Worm (Caenorhabditis elegans) whole organism, young adult: ENCODE results near the gene sel-10.

Source experiments
- F52B5.7 ChIP-seq: sonication (generic microtip); optimal IDR thresholded peaks from 2 replicates; lab custom pipeline; 2016; ENCODE audit warnings: mild to moderate bottlenecking, missing genetic modification characterization, missing compliant biosample characterization
- K12H6.12 ChIP-seq: fragments of 200-800 bp; sonication (Bioruptor generic); optimal IDR thresholded peaks from 2 replicates; lab custom pipeline; 2018; ENCODE audit warnings: mild to moderate bottlenecking, missing genetic modification characterization, missing compliant biosample characterization
- Y56A3A.18 ChIP-seq: fragments of 200-800 bp; sonication (Bioruptor generic); IDR thresholded peaks from 2 replicates; pipeline ENCODE4 v1.3.6; 2022; ENCODE audit warnings: missing genetic modification reagents, missing genetic modification characterization, missing compliant biosample characterization
- Y95B8A.8 ChIP-seq: fragments of 200-800 bp; sonication (Bioruptor generic); IDR thresholded peaks from 2 replicates; pipeline ENCODE4 v1.3.6; 2022; ENCODE audit warnings: missing genetic modification reagents, missing genetic modification characterization, missing compliant biosample characterization
- akir-1 ChIP-seq: fragments of 200-800 bp; sonication (Bioruptor generic); optimal IDR thresholded peaks from 2 replicates; lab custom pipeline; 2018; ENCODE audit warnings: mild to moderate bottlenecking, missing genetic modification characterization, moderate library complexity, missing compliant biosample characterization
- ama-1 ChIP-seq, 3 experiments: fragments of 150-350 bp in 1 of 3; sonication (generic microtip) in 2 of 3; optimal IDR thresholded peaks; 2 replicates each; lab custom pipeline; 2014 to 2018; ENCODE audit warnings: missing biosample characterization in 2 of 3, missing genetic modification characterization in 2 of 3, missing genetic modification reagents in 2 of 3
- attf-5 ChIP-seq: fragments of 200-800 bp; sonication (Bioruptor generic); optimal IDR thresholded peaks from 2 replicates; lab custom pipeline; 2018; ENCODE audit warnings: mild to moderate bottlenecking, missing genetic modification characterization, missing compliant biosample characterization
- attf-6 ChIP-seq: fragments of 200-800 bp; sonication (Bioruptor generic); IDR thresholded peaks from 2 replicates; pipeline ENCODE4 v1.3.6; 2022; ENCODE audit warnings: missing genetic modification reagents, missing genetic modification characterization, missing compliant biosample characterization
- ceh-27 ChIP-seq: fragments of 200-800 bp; sonication (Bioruptor generic); optimal IDR thresholded peaks from 2 replicates; lab custom pipeline; 2018; ENCODE audit warnings: mild to moderate bottlenecking, missing genetic modification characterization, moderate library complexity, missing compliant biosample characterization
- ceh-40 ChIP-seq: fragments of 200-800 bp; sonication (Bioruptor generic); IDR thresholded peaks from 2 replicates; pipeline ENCODE4 v1.3.6; 2022; ENCODE audit warnings: missing genetic modification characterization, missing compliant biosample characterization
- chd-7 ChIP-seq: sonication (generic microtip); optimal IDR thresholded peaks from 2 replicates; lab custom pipeline; 2016; ENCODE audit warnings: mild to moderate bottlenecking, missing genetic modification characterization, moderate library complexity, missing compliant biosample characterization
- efl-1 ChIP-seq: fragments of 150-350 bp; optimal IDR thresholded peaks from 2 replicates; lab custom pipeline; 2014; ENCODE audit warnings: missing biosample characterization, missing genetic modification reagents, missing genetic modification characterization
- egl-44 ChIP-seq: fragments of 200-800 bp; sonication (Bioruptor generic); IDR thresholded peaks from 2 replicates; pipeline ENCODE4 v1.3.6; 2022; ENCODE audit warnings: missing genetic modification reagents, missing genetic modification characterization, missing compliant biosample characterization
- ekl-4 ChIP-seq: fragments of 200-800 bp; sonication (Bioruptor generic); IDR thresholded peaks from 2 replicates; pipeline ENCODE4 v1.3.6; 2022; ENCODE audit warnings: missing genetic modification reagents, missing genetic modification characterization, missing compliant biosample characterization
- fkh-3 ChIP-seq: sonication (generic microtip); optimal IDR thresholded peaks from 2 replicates; lab custom pipeline; 2016; ENCODE audit warnings: mild to moderate bottlenecking, missing genetic modification characterization, missing compliant biosample characterization
- gei-17 ChIP-seq: fragments of 200-800 bp; sonication (Bioruptor generic); optimal IDR thresholded peaks from 2 replicates; lab custom pipeline; 2018; ENCODE audit warnings: mild to moderate bottlenecking, missing genetic modification characterization, missing compliant biosample characterization
- hmg-1.2 ChIP-seq: fragments of 200-800 bp; sonication (Bioruptor generic); IDR thresholded peaks from 2 replicates; pipeline ENCODE4 v1.3.6; 2022; ENCODE audit warnings: missing genetic modification reagents, missing genetic modification characterization, missing compliant biosample characterization
- hrde-1 ChIP-seq: sonication (generic microtip); optimal IDR thresholded peaks from 2 replicates; lab custom pipeline; 2016; ENCODE audit warnings: missing genetic modification characterization, mild to moderate bottlenecking, missing compliant biosample characterization, moderate library complexity, missing genotype, missing genetic modification reagents, borderline replicate concordance
- lin-35 ChIP-seq, 3 experiments: fragments of 150-350 bp in 2 of 3; sonication (generic microtip) in 1 of 3; optimal IDR thresholded peaks; 2 replicates each; lab custom pipeline; 2014 to 2018; ENCODE audit warnings: missing biosample characterization in 3 of 3, missing genetic modification characterization in 3 of 3, missing genetic modification reagents in 3 of 3
- lir-1 ChIP-seq: fragments of 200-800 bp; sonication (Bioruptor generic); conservative IDR thresholded peaks from 2 replicates; pipeline ENCODE4 v1.3.6; 2022; ENCODE audit warnings: missing genetic modification reagents, missing genetic modification characterization, missing compliant biosample characterization
- madf-6 ChIP-seq: fragments of 200-800 bp; sonication (Bioruptor generic); IDR thresholded peaks from 2 replicates; pipeline ENCODE4 v1.3.6; 2022; ENCODE audit warnings: missing genetic modification reagents, missing genetic modification characterization, missing compliant biosample characterization
- madf-8 ChIP-seq: fragments of 200-800 bp; sonication (Bioruptor generic); conservative IDR thresholded peaks from 2 replicates; pipeline ENCODE4 v1.3.6; 2022; ENCODE audit warnings: missing genetic modification reagents, missing genetic modification characterization, missing compliant biosample characterization
- nfya-2 ChIP-seq: fragments of 200-800 bp; sonication (Bioruptor generic); IDR thresholded peaks from 2 replicates; pipeline ENCODE4 v1.3.6; 2022; ENCODE audit warnings: missing genetic modification reagents, missing genetic modification characterization, missing compliant biosample characterization
- nhr-179 ChIP-seq: sonication (generic microtip); optimal IDR thresholded peaks from 2 replicates; lab custom pipeline; 2016; ENCODE audit warnings: mild to moderate bottlenecking, missing genetic modification characterization, missing compliant biosample characterization
- nhr-27 ChIP-seq: fragments of 200-800 bp; sonication (Bioruptor generic); optimal IDR thresholded peaks from 2 replicates; lab custom pipeline; 2018; ENCODE audit warnings: mild to moderate bottlenecking, missing genetic modification characterization, moderate library complexity, missing compliant biosample characterization
- nhr-80 ChIP-seq: sonication (generic microtip); optimal IDR thresholded peaks from 2 replicates; lab custom pipeline; 2016; ENCODE audit warnings: missing genetic modification characterization, missing compliant biosample characterization
- nhr-90 ChIP-seq: sonication (generic microtip); optimal IDR thresholded peaks from 2 replicates; lab custom pipeline; 2016; ENCODE audit warnings: missing genotype, mild to moderate bottlenecking, missing genetic modification characterization, missing compliant biosample characterization
- rcor-1 ChIP-seq: fragments of 200-800 bp; sonication (Bioruptor generic); IDR thresholded peaks from 2 replicates; pipeline ENCODE4 v1.3.6; 2022; ENCODE audit warnings: missing genetic modification reagents, missing genetic modification characterization, missing compliant biosample characterization
- sea-2 ChIP-seq: fragments of 200-800 bp; sonication (Bioruptor generic); IDR thresholded peaks from 2 replicates; pipeline ENCODE4 v1.3.6; 2022; ENCODE audit warnings: missing genetic modification characterization, missing compliant biosample characterization
- snpc-1.1 ChIP-seq: sonication (generic microtip); optimal IDR thresholded peaks from 2 replicates; lab custom pipeline; 2017; ENCODE audit warnings: missing genetic modification characterization, mild to moderate bottlenecking, missing compliant biosample characterization, antibody characterized with exemption, moderate library complexity, missing genotype, missing genetic modification reagents; ENCODE audit not compliant: insufficient read depth
- snpc-3.4 ChIP-seq: sonication (generic microtip); optimal IDR thresholded peaks from 2 replicates; lab custom pipeline; 2017; ENCODE audit warnings: missing genetic modification characterization, mild to moderate bottlenecking, missing compliant biosample characterization, antibody characterized with exemption, moderate library complexity, missing genotype, missing genetic modification reagents
- sptf-2 ChIP-seq: fragments of 200-800 bp; sonication (Bioruptor generic); optimal IDR thresholded peaks from 2 replicates; lab custom pipeline; 2018; ENCODE audit warnings: mild to moderate bottlenecking, missing genetic modification characterization, missing compliant biosample characterization
- tbx-9 ChIP-seq: sonication (generic microtip); optimal IDR thresholded peaks from 2 replicates; lab custom pipeline; 2016; ENCODE audit warnings: borderline replicate concordance, missing genetic modification characterization, inconsistent platforms, missing compliant biosample characterization
- xnd-1 ChIP-seq: sonication (generic microtip); optimal IDR thresholded peaks from 2 replicates; lab custom pipeline; 2016; ENCODE audit warnings: missing genotype, missing genetic modification reagents, missing genetic modification characterization, missing compliant biosample characterization
- zfh-2 ChIP-seq: fragments of 200-800 bp; sonication (Bioruptor generic); conservative IDR thresholded peaks from 2 replicates; pipeline ENCODE4 v1.3.6; 2022; ENCODE audit warnings: missing genetic modification reagents, missing genetic modification characterization, missing compliant biosample characterization
- ztf-18 ChIP-seq: sonication (generic microtip); optimal IDR thresholded peaks from 2 replicates; lab custom pipeline; 2016; ENCODE audit warnings: missing genotype, mild to moderate bottlenecking, missing genetic modification characterization, missing compliant biosample characterization
- ztf-26 ChIP-seq: sonication (generic microtip); optimal IDR thresholded peaks from 2 replicates; lab custom pipeline; 2017; ENCODE audit warnings: missing genetic modification characterization, missing compliant biosample characterization
- ztf-6 ChIP-seq: fragments of 200-800 bp; sonication (Bioruptor generic); IDR thresholded peaks from 2 replicates; pipeline ENCODE4 v1.3.6; 2022; ENCODE audit warnings: missing genetic modification reagents, missing genetic modification characterization, missing compliant biosample characterization

sel-10 gene

ce11 chrV:13807232-13807631 lies 11.9 kb upstream of the sel-10 start, which contains the start of gene swan-1:
swan-1 (minus strand) TSS chrV:13807237.
- TF ChIP-seq ekl-4 (GFP tag; lab: Robert Waterston, UW) (0 out of 2 replicates have a peak, but pooled peaks have one; percentile 29), xnd-1 (tag; lab: Kevin White, UChicago) (no peak), sptf-2 (GFP tag; lab: Kevin White, UChicago) (no peak), egl-44 (GFP tag; lab: Robert Waterston, UW) (no peak), tbx-9 (tag; lab: Kevin White, UChicago) (no peak), madf-8 (GFP tag; lab: Robert Waterston, UW) (no peak)

DNA sequence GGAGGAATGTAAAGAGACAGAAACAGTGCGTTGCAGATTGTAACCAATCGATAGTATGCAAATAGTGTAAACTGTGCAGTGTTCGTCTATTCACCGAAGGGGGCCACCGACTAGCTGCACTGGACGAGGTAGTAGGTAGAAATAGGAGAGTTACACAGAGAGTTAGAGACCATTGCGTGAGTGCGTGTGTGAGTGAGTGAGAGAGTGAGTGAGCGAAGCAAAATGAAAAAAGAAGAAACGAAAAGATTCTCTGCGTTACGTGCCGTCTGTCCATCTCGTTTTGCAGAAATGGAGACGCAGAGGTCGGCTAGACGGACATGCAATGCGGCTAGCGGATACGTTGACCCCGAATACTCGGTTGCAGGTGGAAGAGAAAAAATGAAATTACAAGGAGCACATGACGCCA lies 10.7 kb upstream of the sel-10 start:
- peak; percentile 78 for TF ChIP-seq K12H6.12 (tag; lab: Kevin White, UChicago)
- no peak for TF ChIP-seq fkh-3 (tag; lab: Kevin White, UChicago)
- TF ChIP-seq ama-1 (optimal IDR thresholded peaks at IDR 0.05; lab: Kevin White, UChicago) = no peak
- no peak for TF ChIP-seq ama-1 (GFP tag; optimal IDR thresholded peaks at IDR 0.05; lab: Kevin White, UChicago)
- no peak for TF ChIP-seq snpc-1.1 (tag; lab: Kevin White, UChicago)
- TF ChIP-seq ztf-18 (tag; lab: Kevin White, UChicago) = peak; percentile 60
- TF ChIP-seq akir-1 (GFP tag; lab: Kevin White, UChicago) = no peak
- no peak for TF ChIP-seq snpc-3.4 (tag; lab: Kevin White, UChicago)
- no peak for TF ChIP-seq zfh-2 (GFP tag; lab: Robert Waterston, UW)
- TF ChIP-seq hmg-1.2 (GFP tag; lab: Robert Waterston, UW) = peak; percentile 74; the same call in 1 of the 2 replicates
- TF ChIP-seq ceh-40 (GFP tag; lab: Robert Waterston, UW) = no peak
- peak; percentile 22 for TF ChIP-seq gei-17 (GFP tag; lab: Kevin White, UChicago)
- peak; percentile 27 for TF ChIP-seq ceh-27 (GFP tag; lab: Kevin White, UChicago)
- TF ChIP-seq Y56A3A.18 (GFP tag; lab: Robert Waterston, UW) = 0 out of 2 replicates have a peak, but pooled peaks have one; percentile 44
- TF ChIP-seq nhr-80 = peak; percentile 67
- TF ChIP-seq F52B5.7 = no peak
- TF ChIP-seq lin-35 (GFP tag; optimal IDR thresholded peaks at IDR 0.05; lab: Kevin White, UChicago) = peak in 1 of 3 experiments; percentile 28
- peak; percentile 77 for TF ChIP-seq attf-5 (GFP tag; lab: Kevin White, UChicago)
- peak; percentile 57; the same call in 1 of the 2 replicates for TF ChIP-seq rcor-1
- TF ChIP-seq lir-1 (GFP tag; lab: Robert Waterston, UW) = 0 out of 2 replicates have a peak, but pooled peaks have one; percentile 49
- TF ChIP-seq chd-7 (tag; lab: Kevin White, UChicago) = peak; percentile 31

DNA sequence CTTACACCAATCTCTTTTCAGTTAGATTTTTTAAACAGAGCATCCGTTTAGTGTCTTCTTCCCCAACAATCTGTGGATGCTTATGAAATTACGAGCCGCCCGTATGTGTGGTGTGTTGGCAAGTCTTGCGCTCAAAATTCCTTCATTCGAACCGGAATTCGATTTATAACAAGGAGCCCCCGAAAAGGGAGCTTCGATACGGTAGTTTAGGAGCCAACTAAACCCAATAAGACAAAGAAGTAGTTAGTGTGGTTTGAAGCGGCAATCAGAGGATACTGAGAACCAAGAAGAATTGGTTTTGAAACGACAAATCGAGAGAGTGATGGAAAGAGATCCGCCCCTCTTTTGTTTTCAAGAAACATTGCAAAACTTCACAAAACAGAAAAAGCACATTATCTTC lies 6.8 kb upstream of the sel-10 start:
- TF ChIP-seq sea-2 (GFP tag; lab: Robert Waterston, UW) = no peak
- TF ChIP-seq madf-6 = no peak
- TF ChIP-seq zfh-2 (GFP tag; lab: Robert Waterston, UW) = no peak
- no peak for TF ChIP-seq nhr-179
- no peak for TF ChIP-seq hrde-1 (tag; lab: Kevin White, UChicago)
- no peak for TF ChIP-seq efl-1 (GFP tag; lab: Kevin White, UChicago)
- TF ChIP-seq ztf-6 (GFP tag; lab: Robert Waterston, UW) = no peak
- no peak for TF ChIP-seq attf-6
- no peak for TF ChIP-seq nhr-90 (tag; lab: Kevin White, UChicago)
- TF ChIP-seq ztf-26 (tag; lab: Kevin White, UChicago) = no peak
- TF ChIP-seq ceh-40 (GFP tag; lab: Robert Waterston, UW) = no peak
- no peak for TF ChIP-seq nhr-27 (tag; lab: Kevin White, UChicago)
- TF ChIP-seq nfya-2 = no peak
- no peak for TF ChIP-seq Y95B8A.8 (GFP tag; lab: Robert Waterston, UW)
- TF ChIP-seq, all 124 proteins: peak for 0
